Worm (Caenorhabditis elegans): ENCODE data around the gene cpsf-2.

cpsf-2 gene

DNA sequence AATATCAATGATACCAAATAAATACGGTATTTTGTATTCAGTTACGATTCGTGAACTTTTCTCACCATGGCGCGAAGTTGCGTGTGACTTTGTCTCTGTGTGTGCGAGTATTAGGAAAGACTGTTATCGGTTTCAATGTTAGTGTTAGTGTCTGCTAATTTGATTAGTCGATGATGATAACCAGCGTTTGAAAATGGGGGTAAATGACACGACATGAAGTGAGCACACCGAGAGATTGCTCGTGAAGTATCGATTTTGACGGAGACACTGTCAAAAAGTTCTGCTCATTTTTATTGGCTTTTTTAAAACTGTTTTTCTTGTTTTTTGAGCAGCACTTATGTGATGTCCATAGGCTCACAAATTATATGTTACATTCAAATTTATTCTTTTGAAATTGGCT is 19.4 kb downstream of the cpsf-2 start (continued):
- TF ChIP-seq mxl-1 (tag; optimal IDR thresholded peaks at IDR 0.05) (no peak), B0336.3 (GFP tag; IDR thresholded peaks at IDR 0.05) (peak; percentile 88), aptf-3 (GFP tag; IDR thresholded peaks at IDR 0.05) (no peak), zim-3 (tag; optimal IDR thresholded peaks at IDR 0.05) (no peak), efl-1 (GFP tag; optimal IDR thresholded peaks at IDR 0.05) (no peak)

DNA sequence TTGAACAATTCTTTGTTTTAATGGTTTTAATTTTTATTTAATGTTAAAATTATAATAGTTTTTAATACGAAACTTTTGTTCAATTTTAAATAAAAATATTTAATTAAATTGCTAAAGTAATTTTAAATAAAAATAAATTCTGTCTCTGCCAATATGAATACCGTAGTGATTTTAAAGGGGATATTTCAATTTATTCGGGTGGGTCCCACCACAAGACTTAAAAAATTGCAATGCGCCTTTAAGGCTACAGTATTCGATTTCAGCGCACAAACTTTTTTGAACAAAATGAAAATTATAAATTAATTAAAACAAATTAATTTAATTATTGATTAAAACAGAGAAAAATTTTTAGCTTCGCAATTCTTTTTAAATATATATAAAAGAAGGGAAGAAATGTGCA is 20.1 kb downstream of the cpsf-2 start:
- no peak for TF ChIP-seq ceh-79 (tag; optimal IDR thresholded peaks at IDR 0.05)
- TF ChIP-seq pha-4 (tag; optimal IDR thresholded peaks at IDR 0.05) = no peak
- TF ChIP-seq lin-35 (GFP tag; optimal IDR thresholded peaks at IDR 0.05) = no peak
- no peak for TF ChIP-seq F23B12.7 (tag; optimal IDR thresholded peaks at IDR 0.05; ENCODE audit: insufficient read depth)
- no peak for TF ChIP-seq akir-1 (GFP tag; optimal IDR thresholded peaks at IDR 0.05)
- TF ChIP-seq mxl-1 (tag; optimal IDR thresholded peaks at IDR 0.05) = no peak
- no peak for TF ChIP-seq sptf-2 (GFP tag; optimal IDR thresholded peaks at IDR 0.05)
- no peak for TF ChIP-seq rpc-1 (optimal IDR thresholded peaks at IDR 0.05)
- no peak for TF ChIP-seq rpc-1 (tag; optimal IDR thresholded peaks at IDR 0.05)
- no peak for TF ChIP-seq Y67H2A.10 (GFP tag; conservative IDR thresholded peaks at IDR 0.05)
- TF ChIP-seq mes-4 (tag; optimal IDR thresholded peaks at IDR 0.05) = no peak
- no peak for TF ChIP-seq chd-7 (tag; optimal IDR thresholded peaks at IDR 0.05)
- no peak for TF ChIP-seq let-526 (GFP tag; IDR thresholded peaks at IDR 0.05)
- TF ChIP-seq bed-2 (GFP tag; IDR thresholded peaks at IDR 0.05) = no peak
- TF ChIP-seq lin-40 (tag; optimal IDR thresholded peaks at IDR 0.05) = no peak
- peak; percentile 54 for TF ChIP-seq lin-54 (GFP tag; optimal IDR thresholded peaks at IDR 0.05)
- TF ChIP-seq aptf-3 (GFP tag; IDR thresholded peaks at IDR 0.05) = no peak
- no peak for TF ChIP-seq let-607 (tag; optimal IDR thresholded peaks at IDR 0.05)
- TF ChIP-seq attf-5 (GFP tag; optimal IDR thresholded peaks at IDR 0.05) = no peak
- peak; percentile 7 for TF ChIP-seq efl-1 (GFP tag; optimal IDR thresholded peaks at IDR 0.05)
- peak; percentile 51 for TF ChIP-seq ceh-91 (GFP tag; IDR thresholded peaks at IDR 0.05)
- no peak for TF ChIP-seq hlh-26 (GFP tag; conservative IDR thresholded peaks at IDR 0.05)
- no peak for TF ChIP-seq dpff-1 (tag; optimal IDR thresholded peaks at IDR 0.05)
- peak; percentile 75 for TF ChIP-seq madf-8 (GFP tag; conservative IDR thresholded peaks at IDR 0.05)
- no peak for TF ChIP-seq egrh-3 (GFP tag; IDR thresholded peaks at IDR 0.05)
- no peak for TF ChIP-seq cebp-1 (GFP tag; IDR thresholded peaks at IDR 0.05)
- TF ChIP-seq cebp-1 (tag; optimal IDR thresholded peaks at IDR 0.05) = no peak
- no peak for TF ChIP-seq F37B4.10 (GFP tag; IDR thresholded peaks at IDR 0.05)
- TF ChIP-seq K11D2.4 (GFP tag; IDR thresholded peaks at IDR 0.05) = no peak
- TF ChIP-seq repo-1 (tag; optimal IDR thresholded peaks at IDR 0.05) = no peak
- TF ChIP-seq ZK185.1 (tag; optimal IDR thresholded peaks at IDR 0.05; ENCODE audit: poor library complexity, severe bottlenecking) = no peak
- 0 out of 2 replicates have a peak, but pooled peaks have one; percentile 14 for TF ChIP-seq hsf-1 (GFP tag; IDR thresholded peaks at IDR 0.05)
- no peak for TF ChIP-seq ceh-100 (GFP tag; IDR thresholded peaks at IDR 0.05)
- no peak for TF ChIP-seq F22D6.2 (tag; optimal IDR thresholded peaks at IDR 0.05)
- TF ChIP-seq tbp1 (GFP tag; optimal IDR thresholded peaks at IDR 0.05) = peak; percentile 31
- no peak for TF ChIP-seq sea-2 (GFP tag; IDR thresholded peaks at IDR 0.05)
- peak; percentile 97 for TF ChIP-seq lsl-1 (GFP tag; optimal IDR thresholded peaks at IDR 0.05)
- TF ChIP-seq unc-62 (GFP tag; optimal IDR thresholded peaks at IDR 0.05) = no peak
- no peak for TF ChIP-seq zfh-2 (GFP tag; conservative IDR thresholded peaks at IDR 0.05)
- no peak for TF ChIP-seq Y95B8A.8 (GFP tag; IDR thresholded peaks at IDR 0.05)
- TF ChIP-seq snpc-1.3 (tag; optimal IDR thresholded peaks at IDR 0.05; ENCODE audit: insufficient read depth) = no peak
- TF ChIP-seq rcor-1 (GFP tag; IDR thresholded peaks at IDR 0.05) = no peak
- TF ChIP-seq F49E8.2 (tag; optimal IDR thresholded peaks at IDR 0.05; ENCODE audit: insufficient read depth) = no peak
- peak; percentile 89 for TF ChIP-seq xnd-1 (tag; optimal IDR thresholded peaks at IDR 0.05)
- TF ChIP-seq hrde-1 (tag; optimal IDR thresholded peaks at IDR 0.05; ENCODE audit: borderline replicate concordance) = no peak
